Worm (Caenorhabditis elegans) whole organism, young adult: ENCODE measurements around the gene glr-5.

Source experiments
- F49E8.2 ChIP-seq: sonication (generic microtip); optimal IDR thresholded peaks from 3 replicates; lab custom pipeline; 2017; ENCODE audit warnings: missing genetic modification characterization, mild to moderate bottlenecking, missing compliant biosample characterization, antibody characterized with exemption, moderate library complexity; ENCODE audit not compliant: insufficient read depth
- cebp-1 ChIP-seq, 2 experiments: fragments of 200-800 bp in 1 of 2; sonication (Bioruptor generic) in 1 of 2; sonication (generic microtip) in 1 of 2; IDR thresholded peaks in 1 of 2; optimal IDR thresholded peaks in 1 of 2; 2 replicates each; pipeline versions ENCODE4 v1.3.6 to Lab custom; 2017 to 2022; ENCODE audit warnings: missing compliant biosample characterization in 2 of 2, missing genetic modification characterization in 2 of 2, mild to moderate bottlenecking in 1 of 2, missing genetic modification reagents in 1 of 2, moderate library complexity in 1 of 2
- chd-7 ChIP-seq: sonication (generic microtip); optimal IDR thresholded peaks from 2 replicates; lab custom pipeline; 2016; ENCODE audit warnings: mild to moderate bottlenecking, missing genetic modification characterization, moderate library complexity, missing compliant biosample characterization
- dox-1 ChIP-seq: fragments of 200-800 bp; sonication (Bioruptor generic); IDR thresholded peaks from 2 replicates; pipeline ENCODE4 v1.3.6; 2022; ENCODE audit warnings: missing genetic modification reagents, missing genetic modification characterization, missing compliant biosample characterization
- ets-4 ChIP-seq: fragments of 200-800 bp; sonication (Bioruptor generic); optimal IDR thresholded peaks from 2 replicates; lab custom pipeline; 2018; ENCODE audit warnings: mild to moderate bottlenecking, missing genetic modification characterization, missing compliant biosample characterization
- hrde-1 ChIP-seq: sonication (generic microtip); optimal IDR thresholded peaks from 2 replicates; lab custom pipeline; 2016; ENCODE audit warnings: missing genetic modification characterization, mild to moderate bottlenecking, missing compliant biosample characterization, moderate library complexity, missing genotype, missing genetic modification reagents, borderline replicate concordance
- madf-10 ChIP-seq: sonication (generic microtip); optimal IDR thresholded peaks from 2 replicates; lab custom pipeline; 2016; ENCODE audit warnings: mild to moderate bottlenecking, missing genetic modification characterization, missing compliant biosample characterization
- tbx-9 ChIP-seq: sonication (generic microtip); optimal IDR thresholded peaks from 2 replicates; lab custom pipeline; 2016; ENCODE audit warnings: borderline replicate concordance, missing genetic modification characterization, inconsistent platforms, missing compliant biosample characterization

DNA sequence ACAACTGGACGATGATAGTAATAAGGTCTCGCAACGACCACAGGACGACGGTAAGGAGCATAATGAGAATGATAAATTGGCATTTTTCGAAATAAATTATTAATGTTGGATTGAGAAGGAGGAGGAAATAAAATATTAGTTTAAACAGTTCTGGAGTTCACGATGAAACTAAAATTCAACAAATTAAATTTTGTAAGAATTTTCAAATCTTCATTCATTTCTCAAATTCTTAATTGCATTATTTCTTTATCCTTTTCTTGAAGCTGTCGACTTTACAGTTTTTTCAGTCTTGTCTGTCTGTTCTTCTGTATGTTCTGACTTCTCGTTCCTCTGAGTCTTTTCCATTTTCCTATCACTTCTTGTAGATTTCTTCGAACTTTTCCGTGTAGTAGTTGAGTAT lies 29.5 kb upstream of the glr-5 start, which contains the start of gene ZC190.7:
- TF ChIP-seq dox-1, result no peak
- TF ChIP-seq tbx-9 (tag; lab: Kevin White, UChicago), result no peak
- no peak for TF ChIP-seq madf-10
- no peak for TF ChIP-seq F49E8.2 (tag; lab: Kevin White, UChicago)
- TF ChIP-seq hrde-1, result no peak
- TF ChIP-seq ets-4 (GFP tag; lab: Kevin White, UChicago), result no peak
- TF ChIP-seq chd-7, result no peak
- TF ChIP-seq cebp-1 (GFP tag; IDR thresholded peaks at IDR 0.05; lab: Robert Waterston, UW), result no peak
- no peak for TF ChIP-seq cebp-1 (tag; optimal IDR thresholded peaks at IDR 0.05; lab: Kevin White, UChicago)
